Fruit fly (Drosophila melanogaster): ENCODE measurements around the gene CG5439.

DNA sequence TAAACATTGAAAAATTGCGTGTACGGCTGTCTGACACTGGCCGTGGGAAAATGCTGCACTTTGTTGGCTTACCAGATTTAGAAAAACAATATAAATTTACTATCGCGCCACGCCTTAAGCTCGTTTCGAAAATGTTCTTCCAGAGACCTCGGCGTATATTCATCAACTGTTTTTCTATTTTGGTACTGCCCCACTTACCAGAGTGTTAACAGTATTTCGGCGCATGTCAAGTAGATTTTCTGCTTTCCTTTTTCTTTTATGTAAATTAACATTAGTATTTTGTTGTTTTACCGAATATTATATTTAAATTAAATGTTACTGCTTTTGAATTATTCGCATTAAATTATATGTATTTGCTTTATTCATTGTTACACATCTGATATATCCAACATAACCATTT lies 38.1 kb downstream of the CG5439 start, which contains the start of gene kek4:
- TF ChIP-seq gt (GFP tag; IDR thresholded peaks at IDR 0.05), result no peak
- no peak for TF ChIP-seq Oli (tag; optimal IDR thresholded peaks at IDR 0.05)
- no peak for TF ChIP-seq CG7556 (GFP tag; optimal IDR thresholded peaks at IDR 0.05)
- no peak for TF ChIP-seq salm (tag; optimal IDR thresholded peaks at IDR 0.05)
- TF ChIP-seq psq (GFP tag; optimal IDR thresholded peaks at IDR 0.05), result no peak
- no peak for TF ChIP-seq CG10274 (GFP tag; optimal IDR thresholded peaks at IDR 0.05)
- TF ChIP-seq CG2116 (GFP tag; optimal IDR thresholded peaks at IDR 0.05), result no peak
- no peak for TF ChIP-seq CG14860 (GFP tag; IDR thresholded peaks at IDR 0.05; ENCODE audit: partially characterized antibody)
- no peak for TF ChIP-seq ind (GFP tag; optimal IDR thresholded peaks at IDR 0.05)
